Worm (Caenorhabditis elegans) whole organism, early embryonic: ENCODE results near the gene F59E12.8.

Experiments
- aly-1 ChIP-seq: sonication (generic microtip); optimal IDR thresholded peaks from 2 replicates; lab custom pipeline; 2016; ENCODE audit warnings: missing genetic modification characterization, missing compliant biosample characterization
- ama-1 ChIP-seq: fragments of 150-350 bp; optimal IDR thresholded peaks from 2 replicates; lab custom pipeline; 2014
- ceh-13 ChIP-seq: fragments of 200-800 bp; sonication (Bioruptor generic); optimal IDR thresholded peaks from 2 replicates; lab custom pipeline; 2018; ENCODE audit warnings: mild to moderate bottlenecking, missing genetic modification characterization, missing compliant biosample characterization
- ceh-36 ChIP-seq: sonication (generic microtip); optimal IDR thresholded peaks from 2 replicates; lab custom pipeline; 2016; ENCODE audit warnings: missing genetic modification characterization, inconsistent platforms, missing compliant biosample characterization
- ets-7 ChIP-seq: sonication (generic microtip); optimal IDR thresholded peaks from 2 replicates; lab custom pipeline; 2016; ENCODE audit warnings: missing genotype, missing genetic modification characterization, missing compliant biosample characterization
- hmbx-1 ChIP-seq: sonication (generic microtip); optimal IDR thresholded peaks from 2 replicates; lab custom pipeline; 2016; ENCODE audit warnings: mild to moderate bottlenecking, missing genetic modification characterization, missing compliant biosample characterization
- hmg-4 ChIP-seq: fragments of 200-800 bp; sonication (Bioruptor generic); optimal IDR thresholded peaks from 2 replicates; lab custom pipeline; 2018; ENCODE audit warnings: mild to moderate bottlenecking, missing genetic modification characterization, missing compliant biosample characterization
- pes-1 ChIP-seq: fragments of 200-800 bp; sonication (Bioruptor generic); IDR thresholded peaks from 2 replicates; pipeline ENCODE4 v1.3.6; 2022; ENCODE audit warnings: missing genetic modification reagents, missing genetic modification characterization, missing compliant biosample characterization
- tbx-11 ChIP-seq: fragments of 200-800 bp; sonication (Bioruptor generic); IDR thresholded peaks from 2 replicates; pipeline ENCODE4 v1.3.6; 2022; ENCODE audit warnings: missing genetic modification characterization, missing compliant biosample characterization
- tbx-37 ChIP-seq: fragments of 200-800 bp; sonication (Bioruptor generic); conservative IDR thresholded peaks from 2 replicates; pipeline ENCODE4 v1.3.6; 2022; ENCODE audit warnings: missing genetic modification reagents, missing genetic modification characterization, missing compliant biosample characterization

DNA sequence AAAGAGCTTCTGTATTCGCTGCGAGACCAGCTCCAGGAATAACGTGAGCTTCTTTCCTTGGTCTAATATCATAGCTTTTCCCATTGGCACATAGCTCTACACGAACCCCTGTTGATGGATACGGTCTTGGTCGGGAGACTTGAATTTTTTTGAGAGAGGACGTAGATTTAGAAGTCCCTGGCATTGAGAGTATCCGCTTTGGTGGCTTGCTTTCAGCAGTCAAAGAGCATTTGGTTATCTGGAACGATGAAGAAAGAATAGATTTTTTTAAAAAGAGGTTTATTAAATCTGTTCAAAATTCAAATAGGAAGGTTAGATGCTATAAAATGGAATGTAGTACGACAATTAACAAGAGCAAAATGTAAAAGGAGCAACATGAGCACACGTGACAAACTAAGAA, 47.0 kb downstream of the F59E12.8 start, which contains the start of gene C17G10.13:
- TF ChIP-seq ama-1 (lab: Kevin White, UChicago): no peak
- no peak for TF ChIP-seq tbx-11
- TF ChIP-seq ceh-36 (tag; lab: Kevin White, UChicago): no peak
- TF ChIP-seq hmbx-1: no peak
- no peak for TF ChIP-seq aly-1 (tag; lab: Kevin White, UChicago)
- TF ChIP-seq ets-7 (tag; lab: Kevin White, UChicago): no peak
- no peak for TF ChIP-seq pes-1 (GFP tag; lab: Robert Waterston, UW)
- TF ChIP-seq ceh-13 (GFP tag; lab: Kevin White, UChicago): no peak
- no peak for TF ChIP-seq tbx-37 (GFP tag; lab: Robert Waterston, UW)
- TF ChIP-seq hmg-4 (GFP tag; lab: Kevin White, UChicago): no peak
